Worm (Caenorhabditis elegans) whole organism, mixed stage, embryonic: ENCODE data around the gene C26E6.12.

Experiments
- hlh-1 ChIP-seq: fragments of 150-350 bp; optimal IDR thresholded peaks from 2 replicates; lab custom pipeline; 2014; ENCODE audit warnings: missing biosample characterization, missing genetic modification reagents, missing genetic modification characterization
- mep-1 ChIP-seq: fragments of 150-350 bp; optimal IDR thresholded peaks from 2 replicates; lab custom pipeline; 2017; ENCODE audit warnings: missing biosample characterization, missing genetic modification reagents, missing genetic modification characterization, inconsistent platforms
- nhr-2 ChIP-seq: fragments of 150-350 bp; optimal IDR thresholded peaks from 2 replicates; lab custom pipeline; 2014; ENCODE audit warnings: missing biosample characterization, missing genetic modification characterization
- nhr-76 ChIP-seq: sonication (generic microtip); optimal IDR thresholded peaks from 2 replicates; lab custom pipeline; 2017; ENCODE audit warnings: missing biosample characterization, missing genetic modification characterization
- pha-4 ChIP-seq: fragments of 150-350 bp; optimal IDR thresholded peaks from 2 replicates; lab custom pipeline; 2018; ENCODE audit warnings: missing biosample characterization, missing genetic modification reagents, missing genetic modification characterization
- snpc-4 ChIP-seq: fragments of 150-350 bp; optimal IDR thresholded peaks from 2 replicates; lab custom pipeline; 2014; ENCODE audit warnings: missing biosample characterization, missing genetic modification characterization
- sptf-1 ChIP-seq: sonication (generic microtip); optimal IDR thresholded peaks from 2 replicates; lab custom pipeline; 2017; ENCODE audit warnings: mild to moderate bottlenecking, missing genetic modification characterization, moderate library complexity, missing compliant biosample characterization
- unc-39 ChIP-seq: fragments of 150-350 bp; optimal IDR thresholded peaks from 2 replicates; lab custom pipeline; 2014; ENCODE audit warnings: missing biosample characterization, missing genetic modification characterization
- unc-62 ChIP-seq: fragments of 150-350 bp; optimal IDR thresholded peaks from 2 replicates; lab custom pipeline; 2014; ENCODE audit warnings: missing biosample characterization, missing genetic modification reagents, missing genetic modification characterization
- zip-8 ChIP-seq: fragments of 150-350 bp; optimal IDR thresholded peaks from 2 replicates; lab custom pipeline; 2014; ENCODE audit warnings: missing biosample characterization, missing genetic modification characterization
- ztf-11 ChIP-seq: fragments of 150-350 bp; optimal IDR thresholded peaks from 2 replicates; lab custom pipeline; 2014; ENCODE audit warnings: missing biosample characterization, missing genetic modification characterization

DNA sequence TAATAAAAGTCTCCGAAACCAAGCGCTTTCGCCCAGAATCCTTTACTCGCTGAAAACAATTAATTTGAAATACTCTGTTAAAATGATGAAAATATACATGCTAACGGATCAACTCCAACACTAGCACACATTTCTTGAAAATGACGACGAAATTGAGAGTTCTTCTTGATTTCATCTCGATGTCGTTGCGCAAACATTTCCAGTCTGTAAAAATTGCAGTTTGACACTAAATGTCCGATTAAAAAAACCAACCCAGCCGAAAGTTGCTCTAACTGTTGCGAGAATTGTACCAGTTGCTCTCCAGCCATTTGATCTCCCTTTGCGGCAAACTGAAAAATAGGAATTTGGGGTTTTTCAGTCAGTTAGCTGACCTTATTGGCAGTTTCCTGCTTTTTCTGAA, 29.2 kb upstream of the C26E6.12 start:
- no peak for TF ChIP-seq mep-1
- TF ChIP-seq pha-4 (tag; lab: Kevin White, UChicago): no peak
- TF ChIP-seq zip-8 (tag; lab: Kevin White, UChicago): no peak
- TF ChIP-seq ztf-11 (tag; lab: Kevin White, UChicago): no peak
- no peak for TF ChIP-seq snpc-4 (tag; lab: Kevin White, UChicago)
- no peak for TF ChIP-seq unc-39 (tag; lab: Kevin White, UChicago)
- TF ChIP-seq unc-62 (GFP tag; lab: Kevin White, UChicago): no peak
- TF ChIP-seq sptf-1 (tag; lab: Kevin White, UChicago): no peak
- no peak for TF ChIP-seq hlh-1 (tag; lab: Kevin White, UChicago)
- TF ChIP-seq nhr-2 (tag; lab: Kevin White, UChicago): no peak
- no peak for TF ChIP-seq nhr-76 (tag; lab: Kevin White, UChicago)
